Worm (Caenorhabditis elegans): Measurements from ENCODE around the gene chdh-1.

Gene chdh-1

ce11 chrII:8738955-8739354 lies 40.2 kb upstream of the chdh-1 start (continued):
- no peak for TF ChIP-seq daf-16 (GFP tag; optimal IDR thresholded peaks at IDR 0.05)
- peak; percentile 99 for TF ChIP-seq daf-16 (tag; optimal IDR thresholded peaks at IDR 0.05)
- no peak for TF ChIP-seq ceh-32 (tag; optimal IDR thresholded peaks at IDR 0.05; ENCODE audit: poor library complexity)
- TF ChIP-seq nhr-28 (tag; optimal IDR thresholded peaks at IDR 0.05): peak; percentile 66
- no peak for TF ChIP-seq ctbp-1 (GFP tag; IDR thresholded peaks at IDR 0.05)
- peak; percentile 82 for TF ChIP-seq nhr-77 (tag; optimal IDR thresholded peaks at IDR 0.05)

ce11 chrII:8738244-8738643 lies 39.5 kb upstream of the chdh-1 start:
- TF ChIP-seq lin-39 (tag; optimal IDR thresholded peaks at IDR 0.05) (no peak), dmd-9 (GFP tag; IDR thresholded peaks at IDR 0.05) (no peak), ces-1 (GFP tag; optimal IDR thresholded peaks at IDR 0.05) (no peak), dve-1 (tag; optimal IDR thresholded peaks at IDR 0.05; ENCODE audit: insufficient read depth) (peak; percentile 49), hlh-11 (tag; optimal IDR thresholded peaks at IDR 0.05) (peak; percentile 20), ceh-62 (tag; optimal IDR thresholded peaks at IDR 0.05) (no peak), daf-16 (GFP tag; optimal IDR thresholded peaks at IDR 0.05) (no peak), daf-16 (tag; optimal IDR thresholded peaks at IDR 0.05) (peak; percentile 92), F10B5.3 (tag; optimal IDR thresholded peaks at IDR 0.05) (no peak), jun-1 (tag; optimal IDR thresholded peaks at IDR 0.05) (no peak), attf-4 (tag; optimal IDR thresholded peaks at IDR 0.05) (no peak), nhr-11 (tag; optimal IDR thresholded peaks at IDR 0.05) (no peak), nhr-111 (GFP tag; optimal IDR thresholded peaks at IDR 0.05) (no peak), F26F4.8 (GFP tag; conservative IDR thresholded peaks at IDR 0.05) (no peak)

- TF ChIP-seq F37D6.2 (tag; optimal IDR thresholded peaks at IDR 0.05): no peak
- TF ChIP-seq daf-12 (tag; optimal IDR thresholded peaks at IDR 0.05): no peak
- TF ChIP-seq dmd-9 (GFP tag; IDR thresholded peaks at IDR 0.05): no peak
- no peak for TF ChIP-seq Y75B8A.6 (GFP tag; IDR thresholded peaks at IDR 0.05)
- TF ChIP-seq T20F7.1 (GFP tag; optimal IDR thresholded peaks at IDR 0.05): no peak
- TF ChIP-seq pqm-1 (tag; optimal IDR thresholded peaks at IDR 0.05): no peak
- no peak for TF ChIP-seq ceh-28 (tag; optimal IDR thresholded peaks at IDR 0.05)
- TF ChIP-seq mxl-3 (GFP tag; optimal IDR thresholded peaks at IDR 0.05): no peak
- TF ChIP-seq ceh-20 (GFP tag; IDR thresholded peaks at IDR 0.05): no peak
- TF ChIP-seq ctbp-1 (GFP tag; IDR thresholded peaks at IDR 0.05): no peak
- no peak for TF ChIP-seq ama-1 (optimal IDR thresholded peaks at IDR 0.05)
- no peak for TF ChIP-seq skn-1 (tag; optimal IDR thresholded peaks at IDR 0.05)
- no peak for TF ChIP-seq pha-4 (GFP tag; IDR thresholded peaks at IDR 0.05)
- no peak for TF ChIP-seq pha-4 (tag; optimal IDR thresholded peaks at IDR 0.05)
- no peak for TF ChIP-seq lir-3 (tag; optimal IDR thresholded peaks at IDR 0.05)
- no peak for TF ChIP-seq hlh-11 (tag; optimal IDR thresholded peaks at IDR 0.05)
Measured at ce11 chrII:8737456-8737855, 38.7 kb upstream of the chdh-1 start, which contains the start of gene idpb-4. Gene idpb-4 (minus strand): TSS chrII:8737556.

ce11 chrII:8733627-8734026 lies 34.9 kb upstream of the chdh-1 start:
- TF ChIP-seq set-16 (GFP tag; IDR thresholded peaks at IDR 0.05) (peak; percentile 91), F26F4.8 (GFP tag; conservative IDR thresholded peaks at IDR 0.05) (0 out of 2 replicates have a peak, but pooled peaks have one; percentile 29), unc-39 (tag; optimal IDR thresholded peaks at IDR 0.05) (no peak), nhr-42 (GFP tag; IDR thresholded peaks at IDR 0.05) (0 out of 2 replicates have a peak, but pooled peaks have one; percentile 7)

- TF ChIP-seq nhr-28 (tag; optimal IDR thresholded peaks at IDR 0.05): peak; percentile 30
- no peak for TF ChIP-seq lin-39 (tag; optimal IDR thresholded peaks at IDR 0.05)
- TF ChIP-seq aha-1 (tag): peak; percentile 85
- TF ChIP-seq hlh-11 (tag; optimal IDR thresholded peaks at IDR 0.05): peak; percentile 17
- no peak for TF ChIP-seq ceh-44 (GFP tag; IDR thresholded peaks at IDR 0.05)
Measured at ce11 chrII:8732339-8733100, 33.8 kb upstream of the chdh-1 start, which contains the start of gene rol-6. Gene rol-6 (plus strand): TSS chrII:8733050.

Measured in whole organism, L4 larva.